Fruit fly (Drosophila melanogaster) whole organism, pupa: ENCODE data around the gene CG34417.

ENCODE experiments used
- CG10348 ChIP-seq: fragments of 200-800 bp; sonication (Bioruptor generic); IDR thresholded peaks from 2 replicates; pipeline ENCODE4 v1.3.6; 2022; ENCODE audit warnings: missing biosample characterization, missing genetic modification characterization
- CG12605 ChIP-seq: fragments of 200-800 bp; sonication (Bioruptor generic); IDR thresholded peaks from 2 replicates; pipeline ENCODE4 v1.3.6; 2022; ENCODE audit warnings: missing biosample characterization, missing genetic modification characterization
- CG13204 ChIP-seq: fragments of 200-800 bp; sonication (Bioruptor generic); optimal IDR thresholded peaks from 2 replicates; lab custom pipeline; 2018; ENCODE audit warnings: missing biosample characterization, mild to moderate bottlenecking, missing genetic modification characterization, moderate library complexity
- CG14655 ChIP-seq: fragments of 200-800 bp; sonication (Bioruptor generic); optimal IDR thresholded peaks from 3 replicates; lab custom pipeline; 2017; ENCODE audit warnings: mild to moderate bottlenecking, missing biosample characterization, missing genetic modification reagents, missing genetic modification characterization
- CG15710 ChIP-seq: fragments of 200-800 bp; sonication (Bioruptor generic); optimal IDR thresholded peaks from 2 replicates; lab custom pipeline; 2018; ENCODE audit warnings: missing biosample characterization, mild to moderate bottlenecking, missing genetic modification characterization, moderate library complexity
- CG17806 ChIP-seq: fragments of 200-800 bp; sonication (Bioruptor generic); optimal IDR thresholded peaks from 2 replicates; lab custom pipeline; 2018; ENCODE audit warnings: missing biosample characterization, mild to moderate bottlenecking, missing genetic modification characterization, moderate library complexity
- CG32121 ChIP-seq: fragments of 200-800 bp; sonication (Bioruptor generic); IDR thresholded peaks from 2 replicates; pipeline ENCODE4 v1.3.6; 2022; ENCODE audit warnings: missing biosample characterization, missing genetic modification characterization
- CG34367 ChIP-seq: fragments of 200-800 bp; sonication (Bioruptor generic); optimal IDR thresholded peaks from 2 replicates; lab custom pipeline; 2018; ENCODE audit warnings: missing biosample characterization, mild to moderate bottlenecking, missing genetic modification characterization
- CG4496 ChIP-seq: fragments of 200-800 bp; sonication (Bioruptor generic); IDR thresholded peaks from 3 replicates; pipeline ENCODE4 v1.3.6; 2022; ENCODE audit warnings: missing biosample characterization, missing genetic modification characterization
- CG8159 ChIP-seq: fragments of 200-800 bp; sonication (Bioruptor generic); optimal IDR thresholded peaks from 3 replicates; lab custom pipeline; 2018; ENCODE audit warnings: missing biosample characterization, mild to moderate bottlenecking, missing genetic modification characterization, moderate library complexity
- CG8301 ChIP-seq: fragments of 200-800 bp; sonication (Bioruptor generic); optimal IDR thresholded peaks from 2 replicates; lab custom pipeline; 2018; ENCODE audit warnings: missing biosample characterization, mild to moderate bottlenecking, missing genetic modification characterization
- CG9948 ChIP-seq: fragments of 200-800 bp; sonication (Bioruptor generic); optimal IDR thresholded peaks from 2 replicates; lab custom pipeline; 2018; ENCODE audit warnings: missing biosample characterization, mild to moderate bottlenecking, missing genetic modification characterization, moderate library complexity
- D1 ChIP-seq: fragments of 200-800 bp; sonication (Bioruptor generic); optimal IDR thresholded peaks from 2 replicates; lab custom pipeline; 2018; ENCODE audit warnings: missing biosample characterization, mild to moderate bottlenecking, missing genetic modification characterization, moderate library complexity
- EcR ChIP-seq: fragments of 200-800 bp; sonication (Bioruptor generic); optimal IDR thresholded peaks from 3 replicates; lab custom pipeline; 2019; ENCODE audit warnings: missing biosample characterization, missing genetic modification characterization, mild to moderate bottlenecking, moderate library complexity, missing genetic modification reagents
- Ets98B ChIP-seq: fragments of 200-800 bp; sonication (Bioruptor generic); IDR thresholded peaks from 2 replicates; pipeline ENCODE4 v1.3.6; 2022; ENCODE audit warnings: missing biosample characterization, missing genetic modification characterization
- Pif1A ChIP-seq: fragments of 200-800 bp; sonication (Bioruptor generic); optimal IDR thresholded peaks from 3 replicates; lab custom pipeline; 2016; ENCODE audit warnings: missing biosample characterization, missing genetic modification characterization
- Pif1B ChIP-seq: fragments of 200-800 bp; sonication (Bioruptor generic); optimal IDR thresholded peaks from 3 replicates; lab custom pipeline; 2016; ENCODE audit warnings: missing biosample characterization, missing genetic modification characterization
- Snoo ChIP-seq: fragments of 200-800 bp; sonication (Bioruptor generic); optimal IDR thresholded peaks from 3 replicates; lab custom pipeline; 2017; ENCODE audit warnings: missing biosample characterization, mild to moderate bottlenecking, missing genetic modification characterization, inconsistent platforms
- fd96Ca ChIP-seq: fragments of 200-800 bp; sonication (Bioruptor generic); IDR thresholded peaks from 3 replicates; pipeline ENCODE4 v1.3.6; 2022; ENCODE audit warnings: missing biosample characterization, missing genetic modification characterization
- gl ChIP-seq: fragments of 200-800 bp; sonication (Bioruptor generic); optimal IDR thresholded peaks from 2 replicates; lab custom pipeline; 2018; ENCODE audit warnings: missing biosample characterization, mild to moderate bottlenecking, missing genetic modification characterization
- rn ChIP-seq: fragments of 200-800 bp; sonication (Bioruptor generic); IDR thresholded peaks from 2 replicates; pipeline ENCODE4 v1.3.6; 2022; ENCODE audit warnings: missing biosample characterization, missing genetic modification characterization

CG34417 gene

dm6 chrX:6573799-6574198, 33.2 kb downstream of the CG34417 start:
- no peak for TF ChIP-seq rn (GFP tag; lab: Robert Waterston, UW)
- TF ChIP-seq Pif1B (GFP tag; lab: Kevin White, UChicago): peak; percentile 4
- TF ChIP-seq CG9948: peak; percentile 17
- no peak for TF ChIP-seq EcR (GFP tag; lab: Kevin White, UChicago)
- TF ChIP-seq CG8301 (tag; lab: Kevin White, UChicago): peak; percentile 37
- TF ChIP-seq Pif1A (GFP tag; lab: Kevin White, UChicago): peak; percentile 19
- TF ChIP-seq Ets98B (GFP tag; lab: Robert Waterston, UW): no peak
- TF ChIP-seq Snoo (tag; lab: Kevin White, UChicago): peak; percentile 16
- no peak for TF ChIP-seq CG13204 (GFP tag; lab: Kevin White, UChicago)
- TF ChIP-seq CG14655: peak; percentile 63
- no peak for TF ChIP-seq CG34367 (tag; lab: Kevin White, UChicago)
- peak; percentile 36 for TF ChIP-seq CG15710 (tag; lab: Kevin White, UChicago)
- no peak for TF ChIP-seq CG12605 (GFP tag; lab: Robert Waterston, UW)
- TF ChIP-seq gl: no peak
- peak; percentile 43; the same call in 1 of the 3 replicates for TF ChIP-seq fd96Ca (GFP tag; lab: Robert Waterston, UW)
- no peak for TF ChIP-seq CG10348 (GFP tag; lab: Robert Waterston, UW)
- TF ChIP-seq CG17806 (tag; lab: Kevin White, UChicago): peak; percentile 15
- TF ChIP-seq CG4496 (GFP tag; lab: Robert Waterston, UW): no peak
- no peak for TF ChIP-seq D1
- peak; percentile 40 for TF ChIP-seq CG8159
- TF ChIP-seq CG32121 (GFP tag; lab: Robert Waterston, UW): no peak

DNA sequence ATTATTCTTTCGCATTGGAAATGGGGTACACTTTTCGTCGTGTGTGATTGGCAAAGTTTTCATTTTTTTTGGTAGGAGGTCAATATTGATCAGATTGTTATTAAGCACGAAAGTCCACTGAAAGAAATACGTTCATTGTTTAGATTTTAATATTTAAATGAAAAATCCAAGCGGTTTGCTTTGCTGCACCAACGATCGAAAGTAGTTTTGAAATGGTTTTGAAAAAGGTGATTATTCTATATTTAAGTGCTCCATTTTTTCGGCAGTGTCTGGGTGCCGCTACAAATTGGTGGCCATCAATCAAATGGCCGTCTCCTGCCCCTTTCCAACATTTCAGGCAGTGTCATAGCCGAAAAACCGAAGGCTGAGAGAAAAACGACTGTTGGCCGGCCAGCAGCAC, 33.9 kb downstream of the CG34417 start:
- no peak for TF ChIP-seq CG15710 (tag; lab: Kevin White, UChicago)
- no peak for TF ChIP-seq Snoo (tag; lab: Kevin White, UChicago)
- peak; percentile 53 for TF ChIP-seq Ets98B (GFP tag; lab: Robert Waterston, UW)
- TF ChIP-seq CG32121 (GFP tag; lab: Robert Waterston, UW): peak; percentile 13; the same call in 1 of the 2 replicates
- peak; percentile 68; the same call in 2 of the 3 replicates for TF ChIP-seq fd96Ca (GFP tag; lab: Robert Waterston, UW)
- peak; percentile 29 for TF ChIP-seq CG8301 (tag; lab: Kevin White, UChicago)
- TF ChIP-seq Pif1B (GFP tag; lab: Kevin White, UChicago): peak; percentile 9
- TF ChIP-seq gl: no peak
- peak; percentile 78 for TF ChIP-seq CG4496 (GFP tag; lab: Robert Waterston, UW)
- TF ChIP-seq CG12605 (GFP tag; lab: Robert Waterston, UW): peak; percentile 33; the same call in 1 of the 2 replicates
- peak; percentile 27 for TF ChIP-seq CG14655

DNA sequence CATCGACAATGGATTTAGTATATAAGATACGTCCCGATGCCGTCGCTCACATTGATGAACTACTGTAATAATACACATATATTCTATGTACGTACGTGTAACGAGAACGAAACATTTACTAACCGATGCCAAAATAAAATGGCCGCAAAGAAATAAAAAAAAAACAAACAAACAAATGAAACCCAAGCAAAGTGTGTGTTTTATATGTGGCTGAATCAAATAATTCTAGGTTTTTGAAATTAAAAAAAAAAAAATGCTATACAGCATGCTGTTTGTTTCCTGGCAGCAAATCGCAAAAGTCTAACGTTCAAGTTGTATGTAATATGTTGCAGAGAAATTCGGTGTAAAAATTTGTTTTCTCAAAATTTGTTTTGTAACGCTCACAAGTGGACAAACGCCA, 48.4 kb downstream of the CG34417 start, which contains the start of gene CG17717:
Gene CG17717, plus strand, starts transcription at position 301 of the 400 bp plus-strand sequence.
- no peak for TF ChIP-seq Pif1B (GFP tag; lab: Kevin White, UChicago)

dm6 chrX:6590681-6591289, 50.2 kb downstream of the CG34417 start, which contains the start of gene Pat1:
TSS of gene Pat1 (plus strand) at chrX:6590776.
- TF ChIP-seq gl: no peak
- TF ChIP-seq CG4496 (GFP tag; lab: Robert Waterston, UW): 0 out of 3 replicates have a peak, but pooled peaks have one; percentile 30
- peak; percentile 20; the same call in 1 of the 2 replicates for TF ChIP-seq Ets98B (GFP tag; lab: Robert Waterston, UW)
- TF ChIP-seq CG8301 (tag; lab: Kevin White, UChicago): peak; percentile 27
- TF ChIP-seq CG17806 (tag; lab: Kevin White, UChicago): no peak
- no peak for TF ChIP-seq CG9948
- TF ChIP-seq EcR (GFP tag; lab: Kevin White, UChicago): peak; percentile 26
- peak; percentile 17 for TF ChIP-seq Snoo (tag; lab: Kevin White, UChicago)
- no peak for TF ChIP-seq CG8159

DNA sequence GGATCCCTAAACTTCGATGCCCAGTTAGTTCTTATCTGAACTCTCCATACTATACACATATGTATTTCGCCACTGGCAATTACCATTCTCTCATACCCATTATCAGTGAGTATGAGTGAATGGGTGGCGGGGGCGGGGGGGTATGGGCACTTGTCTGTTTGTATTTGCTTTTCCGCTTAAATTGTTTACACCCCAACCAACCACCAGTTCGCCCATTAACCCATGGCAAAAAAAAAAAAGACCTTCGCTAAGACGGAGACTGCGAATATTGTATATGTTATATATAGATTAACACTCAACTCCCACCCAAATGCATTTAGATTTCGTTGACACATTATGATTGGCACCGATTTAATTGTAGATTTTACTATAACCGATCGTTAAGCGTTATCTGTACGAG, 51.5 kb downstream of the CG34417 start:
- TF ChIP-seq CG13204 (GFP tag; lab: Kevin White, UChicago) (peak; percentile 9), CG10348 (GFP tag; lab: Robert Waterston, UW) (no peak), Ets98B (GFP tag; lab: Robert Waterston, UW) (no peak), CG8301 (tag; lab: Kevin White, UChicago) (no peak), CG14655 (no peak), CG4496 (GFP tag; lab: Robert Waterston, UW) (peak; percentile 39; the same call in 2 of the 3 replicates), gl (peak; percentile 33), rn (GFP tag; lab: Robert Waterston, UW) (no peak), CG9948 (no peak), CG8159 (peak; percentile 20), CG32121 (GFP tag; lab: Robert Waterston, UW) (0 out of 2 replicates have a peak, but pooled peaks have one; percentile 8), Pif1A (GFP tag; lab: Kevin White, UChicago) (no peak), EcR (GFP tag; lab: Kevin White, UChicago) (no peak)

DNA sequence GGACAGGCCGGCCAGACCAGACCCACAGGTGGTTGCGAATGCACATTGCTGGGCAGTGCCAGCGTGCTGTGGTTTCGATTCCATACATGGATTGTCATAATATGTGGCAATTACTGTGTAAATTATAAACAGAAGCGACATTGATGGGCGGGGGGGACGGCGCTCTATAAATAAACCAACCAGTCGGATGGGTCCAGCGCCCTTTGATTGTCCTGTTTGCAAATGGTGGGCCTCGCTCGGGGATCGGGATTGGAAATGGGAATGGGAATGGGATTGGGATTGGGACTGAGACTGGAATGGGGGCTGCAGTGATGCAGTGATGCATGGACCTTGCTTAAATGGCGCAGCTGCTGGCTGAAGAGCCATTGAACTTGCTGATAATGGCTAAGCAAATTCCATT, 52.2 kb downstream of the CG34417 start:
- TF ChIP-seq gl (no peak), Snoo (tag; lab: Kevin White, UChicago) (no peak), CG12605 (GFP tag; lab: Robert Waterston, UW) (no peak), CG14655 (no peak), CG9948 (no peak), CG10348 (GFP tag; lab: Robert Waterston, UW) (no peak), CG34367 (tag; lab: Kevin White, UChicago) (no peak), D1 (no peak), CG13204 (GFP tag; lab: Kevin White, UChicago) (peak; percentile 39), CG32121 (GFP tag; lab: Robert Waterston, UW) (no peak), CG17806 (tag; lab: Kevin White, UChicago) (no peak), CG4496 (GFP tag; lab: Robert Waterston, UW) (no peak), Pif1A (GFP tag; lab: Kevin White, UChicago) (no peak), CG8301 (tag; lab: Kevin White, UChicago) (no peak), CG15710 (tag; lab: Kevin White, UChicago) (no peak), EcR (GFP tag; lab: Kevin White, UChicago) (peak; percentile 95), CG8159 (no peak), Pif1B (GFP tag; lab: Kevin White, UChicago) (no peak)
